Fruit fly (Drosophila melanogaster) whole organism, embryonic: Measurements from ENCODE around the gene Sec23.

Source experiments
- Asciz ChIP-seq: fragments of 200-800 bp; sonication (Bioruptor generic); optimal IDR thresholded peaks from 2 replicates; lab custom pipeline; 2017; ENCODE audit warnings: missing biosample characterization, mild to moderate bottlenecking, missing genetic modification characterization, missing genetic modification reagents
- B-H2 ChIP-seq: fragments of 200-800 bp; sonication (Bioruptor generic); optimal IDR thresholded peaks from 2 replicates; lab custom pipeline; 2018; ENCODE audit warnings: missing biosample characterization, mild to moderate bottlenecking, missing genetic modification characterization
- Bgb ChIP-seq: fragments of 200-800 bp; sonication (Bioruptor generic); IDR thresholded peaks from 2 replicates; pipeline ENCODE4 v1.3.6; 2022; ENCODE audit warnings: missing biosample characterization, missing genetic modification characterization; ENCODE audit not compliant: partially characterized antibody
- Blimp-1 ChIP-seq: fragments of 200-800 bp; sonication (Bioruptor generic); optimal IDR thresholded peaks from 3 replicates; lab custom pipeline; 2018; ENCODE audit warnings: missing biosample characterization, missing genetic modification characterization, mild to moderate bottlenecking, moderate library complexity, missing genetic modification reagents
- CG10267 ChIP-seq: fragments of 200-800 bp; sonication (Bioruptor generic); optimal IDR thresholded peaks from 2 replicates; lab custom pipeline; 2018; ENCODE audit warnings: missing biosample characterization, mild to moderate bottlenecking, missing genetic modification characterization, moderate library complexity
- CG11398 ChIP-seq: fragments of 200-800 bp; sonication (Bioruptor generic); optimal IDR thresholded peaks from 2 replicates; lab custom pipeline; 2016; ENCODE audit warnings: missing biosample characterization, missing genetic modification characterization
- CG11504 ChIP-seq: fragments of 200-800 bp; sonication (Bioruptor generic); optimal IDR thresholded peaks from 3 replicates; lab custom pipeline; 2019; ENCODE audit warnings: missing biosample characterization, mild to moderate bottlenecking, missing genetic modification characterization, moderate library complexity
- CG12155 ChIP-seq: fragments of 200-800 bp; sonication (Bioruptor generic); optimal IDR thresholded peaks from 3 replicates; lab custom pipeline; 2016; ENCODE audit warnings: missing biosample characterization, missing genetic modification characterization
- CG13287 ChIP-seq: fragments of 200-800 bp; sonication (Bioruptor generic); IDR thresholded peaks from 2 replicates; pipeline ENCODE4 v1.3.6; 2022; ENCODE audit warnings: missing biosample characterization, missing genetic modification characterization; ENCODE audit not compliant: partially characterized antibody
- CG15011 ChIP-seq: fragments of 200-800 bp; sonication (Bioruptor generic); optimal IDR thresholded peaks from 3 replicates; lab custom pipeline; 2018; ENCODE audit warnings: missing biosample characterization, mild to moderate bottlenecking, missing genetic modification characterization
- CG15514 ChIP-seq: fragments of 200-800 bp; sonication (Bioruptor generic); optimal IDR thresholded peaks from 3 replicates; lab custom pipeline; 2017; ENCODE audit warnings: missing biosample characterization, missing genetic modification characterization, mild to moderate bottlenecking, moderate library complexity, missing genetic modification reagents
- CG15601 ChIP-seq: fragments of 200-800 bp; sonication (Bioruptor generic); optimal IDR thresholded peaks from 3 replicates; lab custom pipeline; 2019; ENCODE audit warnings: missing biosample characterization, mild to moderate bottlenecking, missing genetic modification characterization, moderate library complexity
- CG17385 ChIP-seq: fragments of 200-800 bp; sonication (Bioruptor generic); optimal IDR thresholded peaks from 3 replicates; lab custom pipeline; 2018; ENCODE audit warnings: missing biosample characterization, mild to moderate bottlenecking, missing genetic modification characterization
- CG1832 ChIP-seq: fragments of 200-800 bp; sonication (Bioruptor generic); optimal IDR thresholded peaks from 2 replicates; lab custom pipeline; 2017; ENCODE audit warnings: missing biosample characterization, mild to moderate bottlenecking, missing genetic modification characterization, inconsistent platforms
- CG2889 ChIP-seq: fragments of 200-800 bp; sonication (Bioruptor generic); IDR thresholded peaks from 3 replicates; pipeline ENCODE4 v1.3.6; 2022; ENCODE audit warnings: missing biosample characterization, missing genetic modification characterization
- CG4424 ChIP-seq: fragments of 200-800 bp; sonication (Bioruptor generic); optimal IDR thresholded peaks from 3 replicates; lab custom pipeline; 2016; ENCODE audit warnings: missing biosample characterization, missing genetic modification characterization
- CG6654 ChIP-seq: fragments of 200-800 bp; sonication (Bioruptor generic); optimal IDR thresholded peaks from 2 replicates; lab custom pipeline; 2017; ENCODE audit warnings: missing biosample characterization, mild to moderate bottlenecking, missing genetic modification characterization
- CG6765 ChIP-seq: fragments of 200-800 bp; sonication (Bioruptor generic); optimal IDR thresholded peaks from 3 replicates; lab custom pipeline; 2017; ENCODE audit warnings: missing biosample characterization, mild to moderate bottlenecking, missing genetic modification characterization
- CG9437 ChIP-seq: fragments of 200-800 bp; sonication (Bioruptor generic); optimal IDR thresholded peaks from 2 replicates; lab custom pipeline; 2018; ENCODE audit warnings: missing biosample characterization, mild to moderate bottlenecking, missing genetic modification characterization
- CG9876 ChIP-seq: fragments of 200-800 bp; sonication (Bioruptor generic); optimal IDR thresholded peaks from 2 replicates; lab custom pipeline; 2016; ENCODE audit warnings: missing biosample characterization, missing genetic modification characterization
- HLH54F ChIP-seq: fragments of 200-800 bp; sonication (Bioruptor generic); optimal IDR thresholded peaks from 3 replicates; lab custom pipeline; 2016; ENCODE audit warnings: missing biosample characterization, missing genetic modification characterization
- Hmr ChIP-seq: fragments of 200-800 bp; sonication (Bioruptor generic); optimal IDR thresholded peaks from 3 replicates; lab custom pipeline; 2017; ENCODE audit warnings: mild to moderate bottlenecking, missing biosample characterization, missing genetic modification reagents, missing genetic modification characterization
- Hr39 ChIP-seq: fragments of >200 bp; optimal IDR thresholded peaks from 2 replicates; lab custom pipeline; 2017
- NC2β ChIP-seq: fragments of 200-800 bp; sonication (Bioruptor generic); optimal IDR thresholded peaks from 2 replicates; lab custom pipeline; 2016; ENCODE audit warnings: missing biosample characterization, missing genetic modification characterization
- Oli ChIP-seq: fragments of 200-800 bp; sonication (Bioruptor generic); optimal IDR thresholded peaks from 2 replicates; lab custom pipeline; 2018; ENCODE audit warnings: missing biosample characterization, mild to moderate bottlenecking, missing genetic modification characterization, moderate library complexity
- PHDP ChIP-seq: fragments of 200-800 bp; sonication (Bioruptor generic); optimal IDR thresholded peaks from 3 replicates; lab custom pipeline; 2018; ENCODE audit warnings: missing biosample characterization, mild to moderate bottlenecking, missing genetic modification characterization, moderate library complexity
- Scr ChIP-seq: fragments of 200-800 bp; sonication (Bioruptor generic); IDR thresholded peaks from 2 replicates; pipeline ENCODE4 v1.3.6; 2022; ENCODE audit warnings: missing biosample characterization, missing genetic modification characterization; ENCODE audit not compliant: partially characterized antibody
- Sin3A ChIP-seq: fragments of >200 bp; optimal IDR thresholded peaks from 2 replicates; lab custom pipeline; 2018
- Sry-β ChIP-seq: fragments of 200-800 bp; sonication (Bioruptor generic); optimal IDR thresholded peaks from 2 replicates; lab custom pipeline; 2018; ENCODE audit warnings: missing biosample characterization, mild to moderate bottlenecking, missing genetic modification characterization, moderate library complexity
- Stat92E ChIP-seq, 3 experiments: fragments of >200 bp in 2 of 3; fragments of 200-800 bp in 1 of 3; sonication (Bioruptor generic) in 1 of 3; optimal IDR thresholded peaks; 2 replicates each; lab custom pipeline; 2017 to 2019; ENCODE audit warnings: missing biosample characterization in 3 of 3, missing genetic modification characterization in 3 of 3, mild to moderate bottlenecking in 1 of 3, moderate library complexity in 1 of 3
- Tbp ChIP-seq: fragments of >200 bp; optimal IDR thresholded peaks from 2 replicates; lab custom pipeline; 2018; ENCODE audit warnings: missing biosample characterization, missing genetic modification characterization
- az2 ChIP-seq: fragments of 200-800 bp; sonication (Bioruptor generic); optimal IDR thresholded peaks from 3 replicates; lab custom pipeline; 2016; ENCODE audit warnings: missing biosample characterization, missing genetic modification characterization
- bbx ChIP-seq: fragments of 200-800 bp; sonication (Bioruptor generic); IDR thresholded peaks from 2 replicates; pipeline ENCODE4 v1.3.6; 2022; ENCODE audit warnings: missing biosample characterization, missing genetic modification characterization; ENCODE audit not compliant: partially characterized antibody
- dimm ChIP-seq: fragments of 200-800 bp; sonication (Bioruptor generic); IDR thresholded peaks from 2 replicates; pipeline ENCODE4 v1.3.6; 2022; ENCODE audit warnings: missing biosample characterization, missing genetic modification characterization
- dmrt11E ChIP-seq: fragments of 200-800 bp; sonication (Bioruptor generic); optimal IDR thresholded peaks from 3 replicates; lab custom pipeline; 2018; ENCODE audit warnings: missing biosample characterization, mild to moderate bottlenecking, missing genetic modification characterization, moderate library complexity
- exex ChIP-seq: fragments of 200-800 bp; sonication (Bioruptor generic); optimal IDR thresholded peaks from 4 replicates; lab custom pipeline; 2018; ENCODE audit warnings: missing biosample characterization, mild to moderate bottlenecking, missing genetic modification characterization, moderate library complexity
- fd3F ChIP-seq: fragments of 200-800 bp; sonication (Bioruptor generic); optimal IDR thresholded peaks from 2 replicates; lab custom pipeline; 2018; ENCODE audit warnings: missing biosample characterization, mild to moderate bottlenecking, missing genetic modification characterization, moderate library complexity
- fd64A ChIP-seq: fragments of 200-800 bp; sonication (Bioruptor generic); optimal IDR thresholded peaks from 3 replicates; lab custom pipeline; 2018; ENCODE audit warnings: missing biosample characterization, mild to moderate bottlenecking, missing genetic modification characterization
- kah ChIP-seq: fragments of 200-800 bp; sonication (Bioruptor generic); optimal IDR thresholded peaks from 2 replicates; lab custom pipeline; 2018; ENCODE audit warnings: missing biosample characterization, mild to moderate bottlenecking, missing genetic modification characterization
- lab ChIP-seq: fragments of 200-800 bp; sonication (Bioruptor generic); optimal IDR thresholded peaks from 3 replicates; lab custom pipeline; 2017; ENCODE audit warnings: missing biosample characterization, missing genetic modification characterization, mild to moderate bottlenecking, moderate library complexity, missing genetic modification reagents
- mld ChIP-seq: fragments of 200-800 bp; sonication (Bioruptor generic); IDR thresholded peaks from 3 replicates; pipeline ENCODE4 v1.3.6; 2022; ENCODE audit warnings: missing biosample characterization, missing genetic modification characterization; ENCODE audit not compliant: partially characterized antibody
- nau ChIP-seq: fragments of 200-800 bp; sonication (Bioruptor generic); optimal IDR thresholded peaks from 3 replicates; lab custom pipeline; 2017; ENCODE audit warnings: missing biosample characterization, mild to moderate bottlenecking, missing genetic modification characterization, missing genetic modification reagents
- pros ChIP-seq: fragments of 200-800 bp; sonication (Bioruptor generic); optimal IDR thresholded peaks from 3 replicates; lab custom pipeline; 2019; ENCODE audit warnings: missing biosample characterization, mild to moderate bottlenecking, missing genetic modification characterization, moderate library complexity
- rib ChIP-seq: fragments of 200-800 bp; sonication (Bioruptor generic); IDR thresholded peaks from 2 replicates; pipeline ENCODE4 v1.3.6; 2022; ENCODE audit warnings: missing biosample characterization, missing genetic modification characterization
- sima ChIP-seq: fragments of 200-800 bp; sonication (Bioruptor generic); optimal IDR thresholded peaks from 2 replicates; lab custom pipeline; 2016; ENCODE audit warnings: missing biosample characterization, missing genetic modification characterization
- twi ChIP-seq: fragments of 200-800 bp; optimal IDR thresholded peaks from 2 replicates; lab custom pipeline; 2019; ENCODE audit warnings: missing biosample characterization, mild to moderate bottlenecking, missing genetic modification characterization, moderate library complexity
- tx ChIP-seq: fragments of 200-800 bp; sonication (Bioruptor generic); optimal IDR thresholded peaks from 2 replicates; lab custom pipeline; 2016; ENCODE audit warnings: missing biosample characterization, missing genetic modification characterization
- wor ChIP-seq: fragments of 200-800 bp; sonication (Bioruptor generic); IDR thresholded peaks from 2 replicates; pipeline ENCODE4 v1.3.6; 2022; ENCODE audit warnings: missing biosample characterization, missing genetic modification characterization

The Sec23 gene

DNA sequence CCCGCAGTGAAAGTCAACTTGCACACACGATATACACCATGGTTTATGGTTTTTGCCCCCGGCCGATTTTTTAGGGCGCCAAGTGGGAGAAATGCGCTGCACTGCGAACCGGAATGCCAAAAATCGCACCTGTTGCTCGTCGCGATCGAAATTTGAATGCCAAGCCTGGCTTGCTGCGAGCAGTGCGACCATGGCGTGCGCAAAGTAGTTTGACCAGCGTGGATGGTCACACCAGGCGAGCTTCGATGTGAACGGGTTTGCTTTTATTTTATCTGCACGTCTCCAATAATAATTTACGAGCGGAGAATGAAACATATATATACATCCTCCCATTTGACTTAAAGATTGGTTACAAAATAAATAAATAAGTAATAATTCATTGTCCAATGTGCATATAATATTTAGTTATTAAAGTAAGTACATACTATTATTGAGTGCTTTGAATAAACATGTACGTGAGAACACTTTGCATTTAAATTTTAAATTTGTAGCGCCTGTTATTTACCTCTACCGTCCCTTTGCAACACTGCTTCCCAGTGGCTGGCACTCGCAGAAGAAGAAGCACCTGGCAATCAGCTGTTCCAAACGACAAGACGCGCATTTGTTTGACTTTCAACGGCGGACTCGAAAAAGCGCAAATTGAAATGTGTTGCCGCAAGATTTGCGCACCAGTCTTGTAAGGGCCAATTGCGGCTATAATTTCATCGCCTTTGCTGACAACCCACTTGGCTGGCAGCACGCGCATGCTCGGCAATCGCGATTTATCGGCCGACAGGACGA, 36.6 kb downstream of the Sec23 start, which contains the start of the genes Rab23 and plx (continued):
- 0 out of 2 replicates have a peak, but pooled peaks have one; percentile 22 for TF ChIP-seq Scr (GFP tag; lab: Robert Waterston, UW)
- TF ChIP-seq Tbp (GFP tag; lab: Kevin White, UChicago), result no peak
- no peak for TF ChIP-seq nau (GFP tag; lab: Kevin White, UChicago)
- peak; percentile 98 for TF ChIP-seq CG10267 (tag; lab: Kevin White, UChicago)
- no peak for TF ChIP-seq Blimp-1 (GFP tag; lab: Kevin White, UChicago)
- peak; percentile 48 for TF ChIP-seq CG15601 (tag; lab: Kevin White, UChicago)
- TF ChIP-seq Stat92E (GFP tag; optimal IDR thresholded peaks at IDR 0.05; lab: Kevin White, UChicago), result no peak
- no peak for TF ChIP-seq CG11398 (GFP tag; lab: Kevin White, UChicago)
- TF ChIP-seq HLH54F (GFP tag; lab: Kevin White, UChicago), result peak; percentile 35
- TF ChIP-seq CG12155 (GFP tag; lab: Kevin White, UChicago), result peak; percentile 49
- no peak for TF ChIP-seq wor (GFP tag; lab: Robert Waterston, UW)
- no peak for TF ChIP-seq twi (tag; lab: Kevin White, UChicago)
- no peak for TF ChIP-seq Sry-β (GFP tag; lab: Kevin White, UChicago)
- TF ChIP-seq B-H2 (GFP tag; lab: Kevin White, UChicago), result peak; percentile 44
- TF ChIP-seq pros (GFP tag; lab: Kevin White, UChicago), result no peak
- no peak for TF ChIP-seq CG9876 (GFP tag; lab: Kevin White, UChicago)
- no peak for TF ChIP-seq CG6654 (GFP tag; lab: Kevin White, UChicago)
- TF ChIP-seq Oli (tag; lab: Kevin White, UChicago), result no peak
- no peak for TF ChIP-seq CG6765 (GFP tag; lab: Kevin White, UChicago)
- TF ChIP-seq PHDP (tag; lab: Kevin White, UChicago), result no peak
- peak; percentile 8 for TF ChIP-seq dmrt11E (tag; lab: Kevin White, UChicago)
- no peak for TF ChIP-seq lab (GFP tag; lab: Kevin White, UChicago)
- TF ChIP-seq mld (GFP tag; lab: Robert Waterston, UW), result no peak
- no peak for TF ChIP-seq az2
- no peak for TF ChIP-seq CG2889 (GFP tag; lab: Robert Waterston, UW)
- peak; percentile 94 for TF ChIP-seq Sin3A (lab: Kevin White, UChicago)
- no peak for TF ChIP-seq sima (GFP tag; lab: Kevin White, UChicago)
- peak; percentile 54 for TF ChIP-seq kah (GFP tag; lab: Kevin White, UChicago)
- TF ChIP-seq Hmr (GFP tag; lab: Kevin White, UChicago), result peak; percentile 47
- TF ChIP-seq Hr39 (lab: Kevin White, UChicago), result no peak
- no peak for TF ChIP-seq dimm (GFP tag; lab: Robert Waterston, UW)
- TF ChIP-seq fd3F (GFP tag; lab: Kevin White, UChicago), result no peak
- TF ChIP-seq CG11504 (tag; lab: Kevin White, UChicago), result peak; percentile 33
- peak; percentile 62 for TF ChIP-seq CG15514
- TF ChIP-seq bbx (GFP tag; lab: Robert Waterston, UW), result peak; percentile 41; the same call in 1 of the 2 replicates
- no peak for TF ChIP-seq fd64A (GFP tag; lab: Kevin White, UChicago)
- TF ChIP-seq CG17385 (GFP tag; lab: Kevin White, UChicago), result peak; percentile 99
- peak; percentile 47; the same call in 1 of the 2 replicates for TF ChIP-seq CG13287
- no peak for TF ChIP-seq tx (GFP tag; lab: Kevin White, UChicago)
- TF ChIP-seq NC2β (GFP tag; lab: Kevin White, UChicago), result no peak
- TF ChIP-seq Asciz (GFP tag; lab: Kevin White, UChicago), result no peak
- TF ChIP-seq CG1832 (GFP tag; lab: Kevin White, UChicago), result no peak
- TF ChIP-seq exex (tag; lab: Kevin White, UChicago), result no peak
- TF ChIP-seq CG9437 (GFP tag; lab: Kevin White, UChicago), result no peak
- TF ChIP-seq CG15011 (GFP tag; lab: Kevin White, UChicago), result no peak
- TF ChIP-seq CG4424 (GFP tag; lab: Kevin White, UChicago), result no peak
- TF ChIP-seq rib (GFP tag; lab: Robert Waterston, UW), result no peak
- peak; percentile 33; the same call in 1 of the 2 replicates for TF ChIP-seq Bgb (GFP tag; lab: Robert Waterston, UW)
